Worm (Caenorhabditis elegans): ENCODE results near the gene ZK402.5.

ce11 chrX:1371688-1372087, 29.5 kb downstream of the ZK402.5 start, which contains the start of gene fbxa-190:
- no peak for TF ChIP-seq hlh-30 (tag; optimal IDR thresholded peaks at IDR 0.05; ENCODE audit: insufficient read depth)
- no peak for TF ChIP-seq ceh-44 (GFP tag; IDR thresholded peaks at IDR 0.05)
